Worm (Caenorhabditis elegans) whole organism, L2 larva: ENCODE results near the gene arr-1.
A peak's percentile ranks its signal among the peaks of the same experiment; 100 is the strongest.

Source experiments
- C34F6.9 ChIP-seq: fragments of 150-350 bp; optimal IDR thresholded peaks from 2 replicates; lab custom pipeline; 2014; ENCODE audit warnings: missing biosample characterization, missing genetic modification characterization
- R02D3.7 ChIP-seq: fragments of 150-350 bp; optimal IDR thresholded peaks from 2 replicates; lab custom pipeline; 2014; ENCODE audit warnings: missing biosample characterization, missing genetic modification characterization
- Y55F3AM.14 ChIP-seq: fragments of 200-800 bp; sonication (Bioruptor generic); optimal IDR thresholded peaks from 2 replicates; lab custom pipeline; 2018; ENCODE audit warnings: mild to moderate bottlenecking, missing genetic modification characterization, missing compliant biosample characterization
- ZK546.5 ChIP-seq: sonication (generic microtip); optimal IDR thresholded peaks from 2 replicates; lab custom pipeline; 2017; ENCODE audit warnings: missing biosample characterization, missing genetic modification characterization
- alr-1 ChIP-seq: fragments of 150-350 bp; optimal IDR thresholded peaks from 2 replicates; lab custom pipeline; 2014; ENCODE audit warnings: missing biosample characterization, missing genetic modification characterization
- aly-2 ChIP-seq: fragments of 150-350 bp; optimal IDR thresholded peaks from 2 replicates; lab custom pipeline; 2014; ENCODE audit warnings: missing biosample characterization, missing genetic modification characterization
- ama-1 ChIP-seq: fragments of 150-350 bp; optimal IDR thresholded peaks from 2 replicates; lab custom pipeline; 2018; ENCODE audit warnings: inconsistent platforms
- blmp-1 ChIP-seq: sonication (generic microtip); optimal IDR thresholded peaks from 2 replicates; lab custom pipeline; 2017; ENCODE audit warnings: missing genetic modification characterization, mild to moderate bottlenecking, missing compliant biosample characterization, antibody characterized with exemption, moderate library complexity; ENCODE audit not compliant: insufficient read depth
- ceh-82 ChIP-seq: fragments of 150-350 bp; optimal IDR thresholded peaks from 2 replicates; lab custom pipeline; 2014; ENCODE audit warnings: missing biosample characterization, missing genetic modification characterization
- crh-2 ChIP-seq: sonication (generic microtip); optimal IDR thresholded peaks from 2 replicates; lab custom pipeline; 2017; ENCODE audit warnings: missing biosample characterization, missing genetic modification characterization
- dmd-4 ChIP-seq: sonication (generic microtip); optimal IDR thresholded peaks from 2 replicates; lab custom pipeline; 2017; ENCODE audit warnings: missing biosample characterization, missing genetic modification characterization
- elt-1 ChIP-seq: fragments of 150-350 bp; optimal IDR thresholded peaks from 2 replicates; lab custom pipeline; 2014; ENCODE audit warnings: missing biosample characterization, missing genetic modification characterization
- fos-1 ChIP-seq: fragments of 150-350 bp; optimal IDR thresholded peaks from 2 replicates; lab custom pipeline; 2014; ENCODE audit warnings: missing biosample characterization, missing genetic modification characterization
- lin-11 ChIP-seq: fragments of 150-350 bp; sonication (generic microtip); optimal IDR thresholded peaks from 2 replicates; lab custom pipeline; 2014; ENCODE audit warnings: missing biosample characterization, missing genetic modification characterization, inconsistent platforms, mixed read lengths
- lin-13 ChIP-seq: fragments of 150-350 bp; optimal IDR thresholded peaks from 2 replicates; lab custom pipeline; 2014; ENCODE audit warnings: missing biosample characterization, missing genetic modification reagents, missing genetic modification characterization
- lin-39 ChIP-seq: fragments of 150-350 bp; optimal IDR thresholded peaks from 2 replicates; lab custom pipeline; 2014; ENCODE audit warnings: missing biosample characterization, missing genetic modification reagents, missing genetic modification characterization
- lsy-2 ChIP-seq, 2 experiments: fragments of 150-350 bp in 1 of 2; sonication (generic microtip) in 1 of 2; optimal IDR thresholded peaks; 2 replicates each; lab custom pipeline; 2014 to 2017; ENCODE audit warnings: missing biosample characterization in 2 of 2, missing genetic modification characterization in 2 of 2
- mab-5 ChIP-seq: fragments of 150-350 bp; optimal IDR thresholded peaks from 2 replicates; lab custom pipeline; 2014; ENCODE audit warnings: missing biosample characterization, missing genetic modification characterization
- mbf-1 ChIP-seq: sonication (generic microtip); optimal IDR thresholded peaks from 2 replicates; lab custom pipeline; 2017; ENCODE audit warnings: missing biosample characterization, missing genetic modification characterization
- mdl-1 ChIP-seq, 2 experiments: fragments of 150-350 bp in 1 of 2; sonication (generic microtip) in 1 of 2; optimal IDR thresholded peaks; 2 replicates each; lab custom pipeline; 2017; ENCODE audit warnings: missing biosample characterization in 2 of 2, missing genetic modification characterization in 2 of 2
- nhr-11 ChIP-seq: fragments of 150-350 bp; optimal IDR thresholded peaks from 2 replicates; lab custom pipeline; 2014; ENCODE audit warnings: missing biosample characterization, missing genetic modification characterization
- nhr-12 ChIP-seq: fragments of 150-350 bp; optimal IDR thresholded peaks from 2 replicates; lab custom pipeline; 2014; ENCODE audit warnings: missing biosample characterization, missing genetic modification characterization
- nhr-129 ChIP-seq: fragments of 150-350 bp; optimal IDR thresholded peaks from 2 replicates; lab custom pipeline; 2014; ENCODE audit warnings: missing biosample characterization, missing genetic modification characterization
- nhr-21 ChIP-seq: fragments of 150-350 bp; optimal IDR thresholded peaks from 2 replicates; lab custom pipeline; 2014; ENCODE audit warnings: missing biosample characterization, missing genetic modification characterization
- nhr-237 ChIP-seq: fragments of 150-350 bp; optimal IDR thresholded peaks from 2 replicates; lab custom pipeline; 2014; ENCODE audit warnings: missing biosample characterization, missing genetic modification characterization
- nhr-25 ChIP-seq: fragments of 150-350 bp; sonication (generic microtip); optimal IDR thresholded peaks from 3 replicates; lab custom pipeline; 2014; ENCODE audit warnings: missing biosample characterization, missing genetic modification characterization
- nhr-77 ChIP-seq: fragments of 150-350 bp; optimal IDR thresholded peaks from 2 replicates; lab custom pipeline; 2014; ENCODE audit warnings: missing biosample characterization, missing genetic modification characterization
- peb-1 ChIP-seq: fragments of 150-350 bp; optimal IDR thresholded peaks from 2 replicates; lab custom pipeline; 2014; ENCODE audit warnings: missing biosample characterization, missing genetic modification characterization
- sem-4 ChIP-seq: fragments of 150-350 bp; optimal IDR thresholded peaks from 2 replicates; lab custom pipeline; 2014; ENCODE audit warnings: missing biosample characterization, missing genetic modification reagents, missing genetic modification characterization
- skn-1 ChIP-seq: sonication (generic microtip); optimal IDR thresholded peaks from 2 replicates; lab custom pipeline; 2017; ENCODE audit warnings: missing biosample characterization, missing genetic modification characterization
- sma-3 ChIP-seq: sonication (generic microtip); optimal IDR thresholded peaks from 2 replicates; lab custom pipeline; 2016; ENCODE audit warnings: missing genetic modification reagents, missing genetic modification characterization, missing compliant biosample characterization
- sma-9 ChIP-seq, 2 experiments: fragments of 150-350 bp in 1 of 2; sonication (generic microtip) in 1 of 2; optimal IDR thresholded peaks; 2 replicates each; lab custom pipeline; 2014 to 2016; ENCODE audit warnings: missing genetic modification characterization in 2 of 2, mild to moderate bottlenecking in 1 of 2, missing biosample characterization in 1 of 2, missing compliant biosample characterization in 1 of 2, missing genetic modification reagents in 1 of 2, moderate library complexity in 1 of 2
- snpc-4 ChIP-seq: fragments of 150-350 bp; optimal IDR thresholded peaks from 2 replicates; lab custom pipeline; 2014; ENCODE audit warnings: missing biosample characterization, missing genetic modification characterization
- unc-39 ChIP-seq: fragments of 150-350 bp; optimal IDR thresholded peaks from 2 replicates; lab custom pipeline; 2014; ENCODE audit warnings: missing biosample characterization, missing genetic modification characterization
- unc-55 ChIP-seq: fragments of 150-350 bp; sonication (generic microtip); optimal IDR thresholded peaks from 3 replicates; lab custom pipeline; 2014; ENCODE audit warnings: missing biosample characterization, missing genetic modification reagents, missing genetic modification characterization
- unc-62 ChIP-seq: fragments of 150-350 bp; optimal IDR thresholded peaks from 2 replicates; lab custom pipeline; 2014; ENCODE audit warnings: missing biosample characterization, missing genetic modification reagents, missing genetic modification characterization
- zag-1 ChIP-seq: fragments of 150-350 bp; optimal IDR thresholded peaks from 2 replicates; lab custom pipeline; 2014; ENCODE audit warnings: missing biosample characterization, missing genetic modification characterization
- ztf-1 ChIP-seq: fragments of 200-800 bp; sonication (Bioruptor generic); conservative IDR thresholded peaks from 2 replicates; pipeline ENCODE4 v1.3.6; 2022; ENCODE audit warnings: missing genetic modification characterization, missing compliant biosample characterization
- ztf-11 ChIP-seq: sonication (generic microtip); optimal IDR thresholded peaks from 2 replicates; lab custom pipeline; 2017; ENCODE audit warnings: missing biosample characterization, missing genetic modification characterization
- ztf-4 ChIP-seq: fragments of 150-350 bp; optimal IDR thresholded peaks from 2 replicates; lab custom pipeline; 2014; ENCODE audit warnings: missing biosample characterization, missing genetic modification characterization

arr-1 gene

ce11 chrX:950482-950881, at the start of gene arr-1:
Gene arr-1, plus strand, starts transcription at chrX:950782.
- TF ChIP-seq fos-1 (no peak), elt-1 (tag; lab: Kevin White, UChicago) (no peak), sem-4 (no peak), nhr-12 (tag; lab: Kevin White, UChicago) (no peak), lin-11 (tag; lab: Kevin White, UChicago) (no peak), blmp-1 (tag; lab: Kevin White, UChicago) (no peak), peb-1 (tag; lab: Kevin White, UChicago) (no peak), mbf-1 (no peak), nhr-77 (no peak), aly-2 (no peak), sma-3 (GFP tag; lab: Kevin White, UChicago) (no peak), nhr-11 (tag; lab: Kevin White, UChicago) (no peak), ztf-1 (GFP tag; lab: Robert Waterston, UW) (no peak), unc-62 (no peak)

ce11 chrX:902512-902911, 48.1 kb upstream of the arr-1 start, which contains the start of gene ZC13.10:
Gene ZC13.10, minus strand, starts transcription at chrX:902612.
- no peak for TF ChIP-seq unc-39
- TF ChIP-seq, all 48 proteins: peak for 0

DNA sequence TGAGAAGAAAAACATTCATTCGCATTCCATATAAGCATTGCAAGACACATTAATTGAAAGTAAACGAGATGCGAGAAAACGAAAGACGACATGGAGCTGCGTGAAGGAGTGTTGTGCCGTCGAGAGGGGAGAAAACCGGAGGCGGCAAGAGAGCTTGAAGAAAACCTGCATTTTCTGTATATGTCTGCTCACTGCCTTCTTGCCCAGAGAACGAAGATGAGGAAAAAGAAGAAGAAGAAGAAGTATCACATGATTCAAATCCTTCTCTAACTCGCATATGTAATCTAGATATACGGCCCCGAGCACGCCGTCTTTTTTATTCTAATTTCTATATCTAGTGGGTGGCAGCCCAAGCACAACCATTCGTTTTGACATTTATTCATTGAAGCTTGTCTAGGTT, 40.2 kb upstream of the arr-1 start:
- TF ChIP-seq crh-2 (tag; lab: Kevin White, UChicago) (peak; percentile 2), ama-1 (lab: Kevin White, UChicago) (no peak), mbf-1 (no peak), lin-11 (tag; lab: Kevin White, UChicago) (peak; percentile 46), C34F6.9 (tag; lab: Kevin White, UChicago) (peak; percentile 42), unc-55 (peak; percentile 48), nhr-25 (no peak), sma-9 (GFP tag; optimal IDR thresholded peaks at IDR 0.05; lab: Kevin White, UChicago) (peak; percentile 1), sma-9 (tag; optimal IDR thresholded peaks at IDR 0.05; lab: Kevin White, UChicago) (no peak)

DNA sequence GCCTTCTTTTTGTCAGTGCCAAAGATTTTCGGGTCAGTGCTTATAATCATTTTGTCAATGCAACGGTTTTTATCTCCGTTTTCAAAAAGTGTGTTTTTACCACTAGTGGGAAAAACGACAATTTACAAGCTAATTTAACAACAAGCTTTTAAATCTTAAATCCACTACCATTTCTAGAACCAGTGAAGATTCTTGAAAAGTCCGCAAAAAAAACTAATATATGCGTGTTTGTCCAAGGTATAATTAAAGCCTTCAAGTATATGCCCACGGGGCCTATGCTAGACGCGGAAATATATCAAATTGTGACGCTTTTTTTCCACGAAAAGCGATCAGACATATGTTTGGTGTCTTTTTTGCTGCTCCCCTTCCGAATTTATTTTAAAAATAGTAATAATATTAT, 38.0 kb upstream of the arr-1 start:
- TF ChIP-seq snpc-4 (tag; lab: Kevin White, UChicago) (no peak), ztf-11 (tag; lab: Kevin White, UChicago) (no peak), skn-1 (tag; lab: Kevin White, UChicago) (no peak), mdl-1 (tag; optimal IDR thresholded peaks at IDR 0.05; lab: Kevin White, UChicago) (no peak), sma-9 (GFP tag; optimal IDR thresholded peaks at IDR 0.05; lab: Kevin White, UChicago) (no peak), sma-9 (tag; optimal IDR thresholded peaks at IDR 0.05; lab: Kevin White, UChicago) (no peak), lin-11 (tag; lab: Kevin White, UChicago) (no peak), lin-39 (no peak), ama-1 (lab: Kevin White, UChicago) (no peak), aly-2 (no peak), unc-62 (no peak), nhr-11 (tag; lab: Kevin White, UChicago) (no peak), sem-4 (no peak), elt-1 (tag; lab: Kevin White, UChicago) (no peak), nhr-25 (no peak), peb-1 (tag; lab: Kevin White, UChicago) (no peak), ZK546.5 (tag; lab: Kevin White, UChicago) (no peak), R02D3.7 (tag; lab: Kevin White, UChicago) (no peak), ztf-4 (tag; lab: Kevin White, UChicago) (no peak), lsy-2 (tag; optimal IDR thresholded peaks at IDR 0.05; lab: Kevin White, UChicago) (no peak), mbf-1 (no peak)

DNA sequence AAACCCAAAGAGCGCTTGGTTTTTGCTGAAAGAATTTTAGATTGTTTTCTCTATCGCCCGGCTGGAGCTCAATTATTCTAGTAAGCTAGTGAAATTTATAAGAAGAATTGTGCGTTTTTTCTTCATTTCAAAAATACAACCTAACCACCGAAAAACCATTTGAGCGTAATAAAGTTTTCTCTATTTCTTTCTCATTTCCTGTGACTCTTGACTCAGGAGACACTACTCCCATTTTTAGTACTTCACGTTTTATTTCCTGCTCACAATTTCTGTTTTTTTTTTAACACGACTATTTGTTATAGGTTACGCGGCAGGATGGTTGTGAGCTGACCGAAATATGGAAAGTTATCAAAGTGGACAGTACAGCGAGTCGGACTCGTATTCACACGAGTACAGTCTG, 37.6 kb upstream of the arr-1 start, which contains the start of gene F35H12.6:
TSS of gene F35H12.6 (plus strand) at position 301 of the 400 bp plus-strand sequence.
- TF ChIP-seq nhr-21 (tag; lab: Kevin White, UChicago) (no peak), Y55F3AM.14 (GFP tag; lab: Kevin White, UChicago) (no peak), ztf-4 (tag; lab: Kevin White, UChicago) (no peak), ztf-11 (tag; lab: Kevin White, UChicago) (no peak), skn-1 (tag; lab: Kevin White, UChicago) (no peak)

DNA sequence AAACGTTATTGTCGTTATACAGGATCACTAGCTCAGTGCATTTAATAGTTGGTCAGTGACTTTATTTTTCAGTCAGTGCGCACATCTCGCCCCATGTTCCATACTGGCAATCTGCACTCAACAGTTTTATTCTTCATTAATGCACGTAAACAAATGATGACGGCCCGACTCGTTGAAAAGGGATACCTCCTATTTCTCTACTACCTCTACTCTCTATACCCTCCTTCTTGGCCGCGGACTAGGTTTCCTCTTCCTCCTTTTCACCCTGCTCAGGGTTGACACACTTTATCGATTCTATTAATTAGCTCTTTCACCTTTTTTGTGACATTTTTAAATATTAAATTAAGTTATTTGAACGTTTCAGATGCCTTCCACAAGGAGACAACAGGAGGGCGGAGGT, 35.1 kb upstream of the arr-1 start, which contains the start of gene sel-12:
TSS of gene sel-12 (plus strand) at position 358 of the 400 bp plus-strand sequence.
- TF ChIP-seq snpc-4 (tag; lab: Kevin White, UChicago), result no peak
- no peak for TF ChIP-seq nhr-237
- no peak for TF ChIP-seq blmp-1 (tag; lab: Kevin White, UChicago)
- TF ChIP-seq ceh-82 (tag; lab: Kevin White, UChicago), result no peak
- TF ChIP-seq C34F6.9 (tag; lab: Kevin White, UChicago), result peak; percentile 48
- TF ChIP-seq unc-39, result no peak
- no peak for TF ChIP-seq mbf-1
- peak; percentile 49 for TF ChIP-seq nhr-129 (tag; lab: Kevin White, UChicago)
- no peak for TF ChIP-seq lin-13 (GFP tag; lab: Kevin White, UChicago)
- no peak for TF ChIP-seq aly-2
- TF ChIP-seq unc-62, result no peak
- no peak for TF ChIP-seq ztf-1 (GFP tag; lab: Robert Waterston, UW)
- TF ChIP-seq peb-1 (tag; lab: Kevin White, UChicago), result no peak
- TF ChIP-seq dmd-4 (tag; lab: Kevin White, UChicago), result no peak
- peak; percentile 71 for TF ChIP-seq unc-55
- no peak for TF ChIP-seq ztf-4 (tag; lab: Kevin White, UChicago)
- no peak for TF ChIP-seq alr-1 (tag; lab: Kevin White, UChicago)
- no peak for TF ChIP-seq nhr-11 (tag; lab: Kevin White, UChicago)
- TF ChIP-seq zag-1, result no peak
- TF ChIP-seq mdl-1 (tag; optimal IDR thresholded peaks at IDR 0.05; lab: Kevin White, UChicago), result no peak
- TF ChIP-seq lsy-2 (tag; optimal IDR thresholded peaks at IDR 0.05; lab: Kevin White, UChicago), result peak in 1 of 2 experiments; percentile 34
- no peak for TF ChIP-seq mab-5 (tag; lab: Kevin White, UChicago)
- no peak for TF ChIP-seq crh-2 (tag; lab: Kevin White, UChicago)
- TF ChIP-seq R02D3.7 (tag; lab: Kevin White, UChicago), result no peak
- no peak for TF ChIP-seq ama-1 (lab: Kevin White, UChicago)
